Fruit fly (Drosophila melanogaster): Measurements from ENCODE around the gene CG44037.

DNA sequence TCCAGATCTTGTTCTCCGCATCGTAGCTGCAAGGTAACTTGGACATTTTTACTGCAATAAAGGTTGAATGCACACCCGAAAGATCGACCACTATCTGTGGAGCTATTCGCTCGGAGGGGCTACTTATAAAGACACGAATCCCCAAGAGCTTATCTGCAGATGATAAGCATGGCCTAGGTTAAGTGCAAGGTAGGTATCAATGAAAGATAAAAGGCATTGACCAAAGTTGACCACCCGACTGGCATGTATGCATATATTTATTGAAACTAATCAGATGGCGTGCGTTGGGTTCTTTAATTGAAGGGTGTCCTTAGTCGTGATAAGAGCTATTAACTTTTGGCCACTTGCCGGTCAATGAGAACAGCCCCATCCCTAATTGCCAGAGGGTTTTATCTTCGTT lies 48.3 kb upstream of the CG44037 start, which contains the start of gene CG4830:
- TF ChIP-seq h (optimal IDR thresholded peaks at IDR 0.05) (no peak), psq (optimal IDR thresholded peaks at IDR 0.05) (no peak), Sin3A (optimal IDR thresholded peaks at IDR 0.05) (no peak), Myc (optimal IDR thresholded peaks at IDR 0.05) (no peak), ttk (optimal IDR thresholded peaks at IDR 0.05) (no peak), insv (optimal IDR thresholded peaks at IDR 0.05) (no peak)
